3 fruit fly cellular contexts compared by ENCODE assay signal in the genomic region with DNA sequence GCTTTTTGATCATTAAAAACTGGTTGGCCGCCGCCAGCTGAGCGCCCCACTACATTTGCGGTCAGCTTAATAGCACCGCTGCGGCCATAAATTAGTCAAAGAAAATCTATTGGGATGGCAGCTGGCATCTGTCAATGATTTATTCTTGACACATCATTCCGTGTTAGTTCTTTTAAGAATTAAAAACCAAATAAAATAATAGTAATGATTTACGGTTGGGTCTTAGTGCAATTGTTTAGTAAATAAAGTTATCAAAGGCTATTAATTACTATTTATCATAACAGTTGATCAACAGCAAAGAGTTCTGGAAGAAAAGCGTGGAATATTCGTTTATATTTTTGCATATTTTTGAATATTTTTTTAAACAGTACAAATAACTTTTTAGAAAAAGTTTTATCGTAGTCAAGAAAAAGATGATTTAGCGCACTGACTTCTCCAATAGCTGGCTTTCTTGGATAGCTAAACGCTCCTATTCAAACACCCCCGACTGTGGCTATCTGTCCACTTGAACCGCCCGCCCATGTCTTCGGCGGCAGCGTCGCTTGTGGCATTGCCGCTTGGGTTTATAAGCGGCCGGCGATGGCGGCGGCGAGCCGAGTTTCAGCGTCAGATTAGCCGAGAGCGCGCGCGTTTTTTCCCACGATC.
TF ChIP-seq lines count a peak whose summit lies in the region.

Gene CG14515 (plus strand): TSS at position 590 of the 645 bp plus-strand sequence.

- TF ChIP-seq CTCF in whole organism, embryonic (GFP tag; optimal IDR thresholded peaks at IDR 0.05; lab: Kevin White, UChicago), result no peak

TF ChIP-seq in whole organism, embryonic, 481 proteins besides CTCF, POLR2A, EP300 and RAD21 (continues in another document):
- TF ChIP-seq CG7839 (tag; optimal IDR thresholded peaks at IDR 0.05; lab: Kevin White, UChicago) (peak; percentile 18), CG18262 (tag; optimal IDR thresholded peaks at IDR 0.05; lab: Kevin White, UChicago) (peak; percentile 47), Eip74EF (GFP tag; optimal IDR thresholded peaks at IDR 0.05; lab: Kevin White, UChicago) (peak in 1 of 2 experiments; percentile 26), Rfx (GFP tag; IDR thresholded peaks at IDR 0.05; lab: Robert Waterston, UW) (no peak), sim (GFP tag; IDR thresholded peaks at IDR 0.05; lab: Robert Waterston, UW) (no peak), CG14667 (GFP tag; IDR thresholded peaks at IDR 0.05; lab: Robert Waterston, UW) (no peak), Pdp1 (GFP tag; optimal IDR thresholded peaks at IDR 0.05; lab: Kevin White, UChicago) (no peak), CoRest (tag; optimal IDR thresholded peaks at IDR 0.05; lab: Kevin White, UChicago) (peak; percentile 11), CG2202 (tag; optimal IDR thresholded peaks at IDR 0.05; lab: Kevin White, UChicago) (no peak), dmrt99B (tag; optimal IDR thresholded peaks at IDR 0.05; lab: Kevin White, UChicago) (peak; percentile 49), sqz (GFP tag; optimal IDR thresholded peaks at IDR 0.05; lab: Kevin White, UChicago) (no peak), ham (GFP tag; IDR thresholded peaks at IDR 0.05; lab: Robert Waterston, UW) (no peak), CG10462 (GFP tag; optimal IDR thresholded peaks at IDR 0.05; lab: Kevin White, UChicago) (no peak), Stat92E (GFP tag; optimal IDR thresholded peaks at IDR 0.05; lab: Kevin White, UChicago) (no peak), CG2120 (GFP tag; optimal IDR thresholded peaks at IDR 0.05; lab: Kevin White, UChicago) (no peak), phol (tag; optimal IDR thresholded peaks at IDR 0.05; lab: Kevin White, UChicago) (peak; percentile 27), CG4424 (GFP tag; optimal IDR thresholded peaks at IDR 0.05; lab: Kevin White, UChicago) (peak; percentile 21), CG18764 (GFP tag; optimal IDR thresholded peaks at IDR 0.05; lab: Kevin White, UChicago) (no peak), CG2678 (tag; optimal IDR thresholded peaks at IDR 0.05; lab: Kevin White, UChicago) (peak; percentile 20), Ets65A (GFP tag; lab: Kevin White, UChicago) (peak; percentile 53), CG13296 (GFP tag; optimal IDR thresholded peaks at IDR 0.05; lab: Kevin White, UChicago) (no peak), CG10979 (tag; optimal IDR thresholded peaks at IDR 0.05; lab: Kevin White, UChicago) (peak; percentile 3), Sin3A (optimal IDR thresholded peaks at IDR 0.05; lab: Kevin White, UChicago) (no peak), CG9437 (GFP tag; optimal IDR thresholded peaks at IDR 0.05; lab: Kevin White, UChicago) (peak; percentile 7), CG2129 (GFP tag; IDR thresholded peaks at IDR 0.05; lab: Robert Waterston, UW; ENCODE audit: partially characterized antibody) (no peak), cas (GFP tag; IDR thresholded peaks at IDR 0.05; lab: Robert Waterston, UW) (no peak), CG10543 (GFP tag; optimal IDR thresholded peaks at IDR 0.05; lab: Kevin White, UChicago) (no peak), usp (GFP tag; optimal IDR thresholded peaks at IDR 0.05; lab: Kevin White, UChicago) (no peak), gem (tag; optimal IDR thresholded peaks at IDR 0.05; lab: Kevin White, UChicago) (peak; percentile 38)

TF ChIP-seq in whole organism, prepupa, 60 proteins besides CTCF, POLR2A, EP300 and RAD21:
- TF ChIP-seq CG6276 (GFP tag; optimal IDR thresholded peaks at IDR 0.05; lab: Kevin White, UChicago), result peak; percentile 58
- TF ChIP-seq svp (GFP tag; lab: Kevin White, UChicago), result peak; percentile 20
- peak; percentile 40 for TF ChIP-seq CG15336 (GFP tag; IDR thresholded peaks at IDR 0.05; lab: Robert Waterston, UW)
- TF ChIP-seq fd85E (GFP tag; optimal IDR thresholded peaks at IDR 0.05; lab: Kevin White, UChicago), result no peak
- peak; percentile 49 for TF ChIP-seq Hr4 (GFP tag; optimal IDR thresholded peaks at IDR 0.05; lab: Kevin White, UChicago)
- no peak for TF ChIP-seq Met (GFP tag; optimal IDR thresholded peaks at IDR 0.05; lab: Kevin White, UChicago)
- no peak; the same call in 2 of the 3 replicates for TF ChIP-seq CG8119 (GFP tag; IDR thresholded peaks at IDR 0.05; lab: Robert Waterston, UW)
- peak; percentile 70 for TF ChIP-seq Eip78C (GFP tag; lab: Kevin White, UChicago)
- peak; percentile 63 for TF ChIP-seq CG32006 (GFP tag; optimal IDR thresholded peaks at IDR 0.05; lab: Kevin White, UChicago)
- TF ChIP-seq dac (GFP tag; optimal IDR thresholded peaks at IDR 0.05; lab: Kevin White, UChicago), result no peak
- no peak for TF ChIP-seq Gug (GFP tag; IDR thresholded peaks at IDR 0.05; lab: Robert Waterston, UW)
- TF ChIP-seq Eip93F (GFP tag; optimal IDR thresholded peaks at IDR 0.05; lab: Kevin White, UChicago), result no peak

TF ChIP-seq in whole organism, pupa, 21 proteins besides CTCF, POLR2A, EP300 and RAD21:
- TF ChIP-seq fd96Ca (GFP tag; IDR thresholded peaks at IDR 0.05; lab: Robert Waterston, UW), result no peak
- TF ChIP-seq CG32121 (GFP tag; IDR thresholded peaks at IDR 0.05; lab: Robert Waterston, UW), result 0 out of 2 replicates have a peak, but pooled peaks have one; percentile 21
- TF ChIP-seq CG15710 (tag; optimal IDR thresholded peaks at IDR 0.05; lab: Kevin White, UChicago), result no peak
- no peak for TF ChIP-seq Snoo (tag; optimal IDR thresholded peaks at IDR 0.05; lab: Kevin White, UChicago)
- peak; percentile 30 for TF ChIP-seq CG14655 (GFP tag; optimal IDR thresholded peaks at IDR 0.05; lab: Kevin White, UChicago)
- TF ChIP-seq Pif1B (GFP tag; optimal IDR thresholded peaks at IDR 0.05; lab: Kevin White, UChicago), result no peak
